Worm (Caenorhabditis elegans) whole organism, L2 larva: Measurements from ENCODE around the gene Y37E11B.5.

Experiments used
- ZK546.5 ChIP-seq: sonication (generic microtip); optimal IDR thresholded peaks from 2 replicates; lab custom pipeline; 2017; ENCODE audit warnings: missing biosample characterization, missing genetic modification characterization
- ama-1 ChIP-seq: fragments of 150-350 bp; optimal IDR thresholded peaks from 2 replicates; lab custom pipeline; 2018; ENCODE audit warnings: inconsistent platforms
- ceh-16 ChIP-seq: fragments of 150-350 bp; optimal IDR thresholded peaks from 2 replicates; lab custom pipeline; 2014; ENCODE audit warnings: missing biosample characterization, missing genetic modification characterization
- ceh-82 ChIP-seq: fragments of 150-350 bp; optimal IDR thresholded peaks from 2 replicates; lab custom pipeline; 2014; ENCODE audit warnings: missing biosample characterization, missing genetic modification characterization
- elt-1 ChIP-seq: fragments of 150-350 bp; optimal IDR thresholded peaks from 2 replicates; lab custom pipeline; 2014; ENCODE audit warnings: missing biosample characterization, missing genetic modification characterization
- fos-1 ChIP-seq: fragments of 150-350 bp; optimal IDR thresholded peaks from 2 replicates; lab custom pipeline; 2014; ENCODE audit warnings: missing biosample characterization, missing genetic modification characterization
- lin-39 ChIP-seq: fragments of 150-350 bp; optimal IDR thresholded peaks from 2 replicates; lab custom pipeline; 2014; ENCODE audit warnings: missing biosample characterization, missing genetic modification reagents, missing genetic modification characterization
- mdl-1 ChIP-seq, 2 experiments: fragments of 150-350 bp in 1 of 2; sonication (generic microtip) in 1 of 2; optimal IDR thresholded peaks; 2 replicates each; lab custom pipeline; 2017; ENCODE audit warnings: missing biosample characterization in 2 of 2, missing genetic modification characterization in 2 of 2
- nhr-12 ChIP-seq: fragments of 150-350 bp; optimal IDR thresholded peaks from 2 replicates; lab custom pipeline; 2014; ENCODE audit warnings: missing biosample characterization, missing genetic modification characterization
- peb-1 ChIP-seq: fragments of 150-350 bp; optimal IDR thresholded peaks from 2 replicates; lab custom pipeline; 2014; ENCODE audit warnings: missing biosample characterization, missing genetic modification characterization
- snpc-4 ChIP-seq: fragments of 150-350 bp; optimal IDR thresholded peaks from 2 replicates; lab custom pipeline; 2014; ENCODE audit warnings: missing biosample characterization, missing genetic modification characterization
- unc-39 ChIP-seq: fragments of 150-350 bp; optimal IDR thresholded peaks from 2 replicates; lab custom pipeline; 2014; ENCODE audit warnings: missing biosample characterization, missing genetic modification characterization
- zag-1 ChIP-seq: fragments of 150-350 bp; optimal IDR thresholded peaks from 2 replicates; lab custom pipeline; 2014; ENCODE audit warnings: missing biosample characterization, missing genetic modification characterization

ce11 chrIV:3599126-3599525 lies 774 bp upstream of the Y37E11B.5 start, which contains the start of gene Y37E11B.6:
- TF ChIP-seq lin-39 (no peak), zag-1 (no peak), nhr-12 (tag; lab: Kevin White, UChicago) (no peak), unc-39 (tag; lab: Kevin White, UChicago) (no peak), ceh-82 (no peak), peb-1 (no peak), ama-1 (no peak), elt-1 (no peak), mdl-1 (tag; optimal IDR thresholded peaks at IDR 0.05; lab: Kevin White, UChicago) (no peak), fos-1 (tag; lab: Kevin White, UChicago) (no peak), snpc-4 (tag; lab: Kevin White, UChicago) (no peak), ceh-16 (tag; lab: Kevin White, UChicago) (no peak), ZK546.5 (tag; lab: Kevin White, UChicago) (no peak)
